Worm (Caenorhabditis elegans) whole organism, L1 larva: ENCODE data around the gene mup-4.

Experiments used
- C34B4.2 ChIP-seq: sonication (generic microtip); optimal IDR thresholded peaks from 2 replicates; lab custom pipeline; 2017; ENCODE audit warnings: mild to moderate bottlenecking, missing genetic modification characterization, missing compliant biosample characterization
- nhr-90 ChIP-seq: sonication (generic microtip); optimal IDR thresholded peaks from 2 replicates; lab custom pipeline; 2016; ENCODE audit warnings: mild to moderate bottlenecking, missing genetic modification characterization, missing compliant biosample characterization; ENCODE audit not compliant: poor library complexity
- snpc-4 ChIP-seq: fragments of 150-350 bp; optimal IDR thresholded peaks from 2 replicates; lab custom pipeline; 2014; ENCODE audit warnings: missing biosample characterization, missing genetic modification characterization
- sox-4 ChIP-seq: sonication (generic microtip); optimal IDR thresholded peaks from 2 replicates; lab custom pipeline; 2016; ENCODE audit warnings: missing genetic modification characterization, missing compliant biosample characterization

- TF ChIP-seq sox-4 (tag; lab: Kevin White, UChicago) (no peak), C34B4.2 (no peak), nhr-90 (no peak), snpc-4 (no peak)
Observed at ce11 chrIII:7478932-7479331, 10.0 kb downstream of the mup-4 start.
